Fruit fly (Drosophila melanogaster) whole organism, embryonic: Measurements from ENCODE around the gene CG34134.

Experiments used
- Abd-B ChIP-seq: fragments of 200-800 bp; sonication (Bioruptor generic); optimal IDR thresholded peaks from 2 replicates; lab custom pipeline; 2018; ENCODE audit warnings: missing biosample characterization, mild to moderate bottlenecking, missing genetic modification characterization, moderate library complexity
- CG10267 ChIP-seq: fragments of 200-800 bp; sonication (Bioruptor generic); optimal IDR thresholded peaks from 2 replicates; lab custom pipeline; 2018; ENCODE audit warnings: missing biosample characterization, mild to moderate bottlenecking, missing genetic modification characterization, moderate library complexity
- CG10462 ChIP-seq: fragments of 200-800 bp; sonication (Bioruptor generic); optimal IDR thresholded peaks from 2 replicates; lab custom pipeline; 2016; ENCODE audit warnings: missing biosample characterization, missing genetic modification characterization
- CG12219 ChIP-seq: fragments of 200-800 bp; sonication (Bioruptor generic); optimal IDR thresholded peaks from 3 replicates; lab custom pipeline; 2018; ENCODE audit warnings: missing biosample characterization, mild to moderate bottlenecking, missing genetic modification characterization
- CG17612 ChIP-seq: fragments of 200-800 bp; sonication (Bioruptor generic); IDR thresholded peaks from 2 replicates; pipeline ENCODE4 v1.3.6; 2022; ENCODE audit warnings: missing biosample characterization, missing genetic modification characterization
- CG18764 ChIP-seq: fragments of 200-800 bp; sonication (Bioruptor generic); optimal IDR thresholded peaks from 3 replicates; lab custom pipeline; 2016; ENCODE audit warnings: missing biosample characterization, missing genetic modification characterization
- CG3995 ChIP-seq: fragments of 200-800 bp; sonication (Bioruptor generic); optimal IDR thresholded peaks from 3 replicates; lab custom pipeline; 2016; ENCODE audit warnings: missing biosample characterization, missing genetic modification characterization
- CG4404 ChIP-seq: fragments of 200-800 bp; sonication (Bioruptor generic); IDR thresholded peaks from 2 replicates; pipeline ENCODE4 v1.3.6; 2022; ENCODE audit warnings: missing biosample characterization, missing genetic modification characterization
- CG6683 ChIP-seq: fragments of 200-800 bp; sonication (Bioruptor generic); optimal IDR thresholded peaks from 2 replicates; lab custom pipeline; 2017; ENCODE audit warnings: missing biosample characterization, mild to moderate bottlenecking, missing genetic modification characterization, missing genetic modification reagents
- CG6813 ChIP-seq: fragments of 200-800 bp; sonication (Bioruptor generic); optimal IDR thresholded peaks from 2 replicates; lab custom pipeline; 2017; ENCODE audit warnings: missing biosample characterization, missing genetic modification characterization, mild to moderate bottlenecking, moderate library complexity, missing genetic modification reagents
- CG8281 ChIP-seq: fragments of 200-800 bp; sonication (Bioruptor generic); optimal IDR thresholded peaks from 2 replicates; lab custom pipeline; 2018; ENCODE audit warnings: missing biosample characterization, mild to moderate bottlenecking, missing genetic modification characterization, moderate library complexity
- CG8290 ChIP-seq, 3 experiments: fragments of 200-800 bp; sonication (Bioruptor generic); optimal IDR thresholded peaks; 2 replicates each; lab custom pipeline; 2016 to 2019; ENCODE audit warnings: missing biosample characterization in 3 of 3, missing genetic modification characterization in 3 of 3, mild to moderate bottlenecking in 2 of 3, moderate library complexity in 1 of 3
- CG8359 ChIP-seq: fragments of 200-800 bp; sonication (Bioruptor generic); optimal IDR thresholded peaks from 2 replicates; lab custom pipeline; 2017; ENCODE audit warnings: missing biosample characterization, mild to moderate bottlenecking, missing genetic modification characterization, borderline replicate concordance
- Chrac-16 ChIP-seq: fragments of 200-800 bp; sonication (Bioruptor generic); optimal IDR thresholded peaks from 3 replicates; lab custom pipeline; 2016; ENCODE audit warnings: missing biosample characterization, missing genetic modification characterization
- Dip3 ChIP-seq: fragments of 200-800 bp; sonication (Bioruptor generic); optimal IDR thresholded peaks from 3 replicates; lab custom pipeline; 2016; ENCODE audit warnings: missing biosample characterization, missing genetic modification characterization
- Dll ChIP-seq: fragments of 200-800 bp; sonication (Bioruptor generic); IDR thresholded peaks from 4 replicates; pipeline ENCODE4 v1.3.6; 2022; ENCODE audit warnings: missing biosample characterization, missing genetic modification characterization; ENCODE audit not compliant: partially characterized antibody
- Doc3 ChIP-seq: fragments of 200-800 bp; sonication (Bioruptor generic); IDR thresholded peaks from 3 replicates; pipeline ENCODE4 v1.3.6; 2022; ENCODE audit warnings: missing biosample characterization, missing genetic modification characterization; ENCODE audit not compliant: partially characterized antibody
- H2.0 ChIP-seq: fragments of 200-800 bp; sonication (Bioruptor generic); IDR thresholded peaks from 2 replicates; pipeline ENCODE4 v1.3.6; 2022; ENCODE audit warnings: missing biosample characterization, missing genetic modification characterization
- Hmx ChIP-seq: fragments of 200-800 bp; sonication (Bioruptor generic); optimal IDR thresholded peaks from 2 replicates; lab custom pipeline; 2016; ENCODE audit warnings: missing biosample characterization, missing genetic modification characterization
- Hr3 ChIP-seq: fragments of 200-800 bp; sonication (Bioruptor generic); optimal IDR thresholded peaks from 3 replicates; lab custom pipeline; 2016; ENCODE audit warnings: missing biosample characterization, missing genetic modification characterization
- Lpt ChIP-seq: fragments of >200 bp; optimal IDR thresholded peaks from 2 replicates; lab custom pipeline; 2018; ENCODE audit warnings: missing biosample characterization, missing genetic modification characterization
- Med ChIP-seq: fragments of 200-800 bp; sonication (Bioruptor generic); peaks from one replicate; lab custom pipeline; 2016; ENCODE audit warnings: missing biosample characterization, missing genetic modification characterization, mild to moderate bottlenecking, inconsistent platforms, moderate library complexity
- Opbp ChIP-seq: fragments of 200-800 bp; sonication (Bioruptor generic); IDR thresholded peaks from 3 replicates; pipeline ENCODE4 v1.3.6; 2022; ENCODE audit warnings: missing biosample characterization, missing genetic modification characterization; ENCODE audit not compliant: partially characterized antibody
- Spps ChIP-seq: fragments of 200-800 bp; sonication (Bioruptor generic); optimal IDR thresholded peaks from 2 replicates; lab custom pipeline; 2018; ENCODE audit warnings: missing biosample characterization, mild to moderate bottlenecking, missing genetic modification characterization
- Taf1 ChIP-seq: fragments of 200-800 bp; sonication (Bioruptor generic); IDR thresholded peaks from 2 replicates; pipeline ENCODE4 v1.3.6; 2022; ENCODE audit warnings: missing biosample characterization, missing genetic modification characterization
- az2 ChIP-seq: fragments of 200-800 bp; sonication (Bioruptor generic); optimal IDR thresholded peaks from 3 replicates; lab custom pipeline; 2016; ENCODE audit warnings: missing biosample characterization, missing genetic modification characterization
- cg ChIP-seq: fragments of 200-800 bp; sonication (Bioruptor generic); optimal IDR thresholded peaks from 3 replicates; lab custom pipeline; 2019; ENCODE audit warnings: missing biosample characterization, mild to moderate bottlenecking, missing genetic modification characterization, moderate library complexity
- corto ChIP-seq: fragments of 200-800 bp; sonication (Bioruptor generic); optimal IDR thresholded peaks from 2 replicates; lab custom pipeline; 2016; ENCODE audit warnings: missing biosample characterization, mild to moderate bottlenecking, missing genetic modification characterization, moderate library complexity
- cwo ChIP-seq: fragments of 200-800 bp; sonication (Bioruptor generic); optimal IDR thresholded peaks from 3 replicates; lab custom pipeline; 2017; ENCODE audit warnings: missing biosample characterization, missing genetic modification characterization, mild to moderate bottlenecking, moderate library complexity, missing genetic modification reagents
- dimm ChIP-seq: fragments of 200-800 bp; sonication (Bioruptor generic); IDR thresholded peaks from 2 replicates; pipeline ENCODE4 v1.3.6; 2022; ENCODE audit warnings: missing biosample characterization, missing genetic modification characterization
- ems ChIP-seq: fragments of 200-800 bp; sonication (Bioruptor generic); optimal IDR thresholded peaks from 3 replicates; lab custom pipeline; 2016; ENCODE audit warnings: missing biosample characterization, missing genetic modification characterization
- exex ChIP-seq: fragments of 200-800 bp; sonication (Bioruptor generic); optimal IDR thresholded peaks from 4 replicates; lab custom pipeline; 2018; ENCODE audit warnings: missing biosample characterization, mild to moderate bottlenecking, missing genetic modification characterization, moderate library complexity
- hkb ChIP-seq, 2 experiments: fragments of 200-800 bp in 1 of 2; fragments of >200 bp in 1 of 2; sonication (Bioruptor generic) in 1 of 2; IDR thresholded peaks in 1 of 2; optimal IDR thresholded peaks in 1 of 2; 2 replicates each; pipeline versions ENCODE4 v1.3.6 to Lab custom; 2017 to 2022; ENCODE audit warnings: missing biosample characterization in 1 of 2, missing genetic modification characterization in 1 of 2
- nerfin-2 ChIP-seq: fragments of 200-800 bp; sonication (Bioruptor generic); IDR thresholded peaks from 2 replicates; pipeline ENCODE4 v1.3.6; 2022; ENCODE audit warnings: missing biosample characterization, missing genetic modification characterization; ENCODE audit not compliant: partially characterized antibody
- nmo ChIP-seq: fragments of 200-800 bp; sonication (Bioruptor generic); optimal IDR thresholded peaks from 2 replicates; lab custom pipeline; 2018; ENCODE audit warnings: missing biosample characterization, mild to moderate bottlenecking, missing genetic modification characterization, moderate library complexity
- pan ChIP-seq, 4 experiments: fragments of >200 bp in 3 of 4; fragments of 200-800 bp in 1 of 4; sonication (Bioruptor generic) in 1 of 4; optimal IDR thresholded peaks in 3 of 4; IDR thresholded peaks in 1 of 4; 2 replicates each; pipeline versions ENCODE4 v1.3.6 to Lab custom; 2017 to 2022; ENCODE audit warnings: missing biosample characterization in 2 of 4, missing genetic modification characterization in 2 of 4, mixed read lengths in 1 of 4
- sc ChIP-seq, 3 experiments: fragments of >200 bp in 2 of 3; fragments of 200-800 bp in 1 of 3; sonication (Bioruptor generic) in 1 of 3; optimal IDR thresholded peaks; 2 replicates in 2 of 3; 3 replicates in 1 of 3; lab custom pipeline; 2017; ENCODE audit warnings: mild to moderate bottlenecking in 1 of 3, missing biosample characterization in 1 of 3, missing genetic modification characterization in 1 of 3, missing genetic modification reagents in 1 of 3
- schlank ChIP-seq: fragments of 200-800 bp; sonication (Bioruptor generic); optimal IDR thresholded peaks from 2 replicates; lab custom pipeline; 2018; ENCODE audit warnings: missing biosample characterization, mild to moderate bottlenecking, missing genetic modification characterization
- sd ChIP-seq: fragments of 200-800 bp; sonication (Bioruptor generic); optimal IDR thresholded peaks from 3 replicates; lab custom pipeline; 2018; ENCODE audit warnings: missing biosample characterization, mild to moderate bottlenecking, missing genetic modification characterization, moderate library complexity
- sens ChIP-seq: fragments of 200-800 bp; sonication (Bioruptor generic); peaks from one replicate; lab custom pipeline; 2016; ENCODE audit warnings: missing biosample characterization, missing genetic modification characterization
- seq ChIP-seq: fragments of 200-800 bp; sonication (Bioruptor generic); IDR thresholded peaks from 2 replicates; pipeline ENCODE4 v1.3.6; 2022; ENCODE audit warnings: missing biosample characterization, missing genetic modification characterization
- shn ChIP-seq: fragments of 200-800 bp; sonication (Bioruptor generic); optimal IDR thresholded peaks from 3 replicates; lab custom pipeline; 2016; ENCODE audit warnings: missing biosample characterization, missing genetic modification characterization
- stc ChIP-seq: fragments of 200-800 bp; sonication (Bioruptor generic); IDR thresholded peaks from 2 replicates; pipeline ENCODE4 v1.3.6; 2022; ENCODE audit warnings: missing biosample characterization, missing genetic modification characterization
- sug ChIP-seq: fragments of 200-800 bp; optimal IDR thresholded peaks from 2 replicates; lab custom pipeline; 2019; ENCODE audit warnings: missing biosample characterization, mild to moderate bottlenecking, missing genetic modification characterization, moderate library complexity
- tio ChIP-seq: fragments of 200-800 bp; sonication (Bioruptor generic); optimal IDR thresholded peaks from 2 replicates; lab custom pipeline; 2017; ENCODE audit warnings: missing biosample characterization, missing genetic modification characterization, inconsistent platforms
- tx ChIP-seq: fragments of 200-800 bp; sonication (Bioruptor generic); optimal IDR thresholded peaks from 2 replicates; lab custom pipeline; 2016; ENCODE audit warnings: missing biosample characterization, missing genetic modification characterization

The CG34134 gene

DNA sequence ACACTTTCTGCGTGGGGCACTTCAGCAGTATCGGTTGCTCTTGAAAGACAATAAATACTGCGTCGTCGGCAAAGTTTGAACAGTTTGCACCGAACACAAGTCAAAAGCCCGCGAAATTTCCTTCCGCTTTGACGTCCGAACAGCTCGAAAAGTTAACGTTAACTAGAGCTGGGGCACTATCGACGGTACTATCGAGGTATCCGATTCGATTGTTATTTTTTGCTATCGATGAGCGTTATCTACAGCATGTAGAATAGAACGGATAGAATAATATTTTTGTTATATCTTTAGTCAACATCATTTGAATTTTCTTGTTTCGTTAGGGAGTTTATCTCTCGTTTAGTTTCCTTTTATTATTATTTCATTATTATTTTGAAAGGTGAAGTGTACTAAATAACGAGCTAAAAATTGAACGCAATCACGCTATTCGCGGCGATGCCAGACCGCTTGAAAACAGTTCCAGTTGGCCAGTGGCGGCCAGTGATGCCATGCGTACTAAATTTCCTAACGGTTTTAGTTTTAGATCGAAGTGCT, 49.2 kb upstream of the CG34134 start, which contains the start of gene Pvr (continued):
- TF ChIP-seq dimm (GFP tag; lab: Robert Waterston, UW), result no peak
- peak; percentile 67 for TF ChIP-seq nmo (GFP tag; lab: Kevin White, UChicago)
- peak; percentile 15; the same call in 1 of the 2 replicates for TF ChIP-seq stc (GFP tag; lab: Robert Waterston, UW)
- peak; percentile 21 for TF ChIP-seq CG8290 (GFP tag; optimal IDR thresholded peaks at IDR 0.05; lab: Kevin White, UChicago)
- TF ChIP-seq CG8290 (tag; optimal IDR thresholded peaks at IDR 0.05; lab: Kevin White, UChicago), result no peak
- no peak for TF ChIP-seq Spps

DNA sequence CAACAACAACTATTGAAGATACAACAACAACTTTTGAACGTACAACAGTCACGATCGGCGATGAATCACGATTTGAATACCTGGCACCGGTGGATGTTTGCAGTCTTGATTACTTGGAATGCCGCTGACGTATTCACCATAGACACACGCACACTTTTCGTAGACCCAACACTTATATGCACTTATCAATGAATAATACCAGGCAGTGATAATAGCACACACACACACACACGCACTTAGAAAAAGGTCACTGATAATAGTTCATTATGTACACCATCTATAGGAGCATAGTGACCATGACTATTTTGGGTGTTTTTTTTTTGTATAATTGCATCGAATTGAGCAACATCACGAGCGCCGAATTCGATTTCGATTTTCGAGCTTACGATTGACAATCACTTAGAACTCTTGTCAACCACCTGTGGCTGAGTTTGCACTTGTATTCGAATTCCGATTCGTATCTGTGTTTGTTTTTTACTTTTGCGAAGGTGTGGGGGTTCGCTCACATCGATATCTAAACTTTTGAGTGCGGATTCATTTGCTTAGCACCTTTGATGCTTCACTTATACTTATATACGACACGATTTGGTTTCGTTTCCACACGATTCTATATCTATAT, 48.6 kb upstream of the CG34134 start:
- TF ChIP-seq corto (GFP tag; lab: Kevin White, UChicago), result peak; percentile 18
- TF ChIP-seq pan (optimal IDR thresholded peaks at IDR 0.05; lab: Kevin White, UChicago), result no peak
- TF ChIP-seq pan (GFP tag; optimal IDR thresholded peaks at IDR 0.05 in 1 of 2, IDR thresholded peaks at IDR 0.05 in 1 of 2), result no peak
- no peak for TF ChIP-seq CG10462 (GFP tag; lab: Kevin White, UChicago)
- no peak for TF ChIP-seq Taf1 (GFP tag; lab: Robert Waterston, UW)
- no peak for TF ChIP-seq Lpt (GFP tag; lab: Kevin White, UChicago)
- no peak for TF ChIP-seq CG3995
- no peak for TF ChIP-seq nerfin-2
- TF ChIP-seq CG18764 (GFP tag; lab: Kevin White, UChicago), result no peak
- peak; percentile 19 for TF ChIP-seq cwo (GFP tag; lab: Kevin White, UChicago)
- no peak for TF ChIP-seq schlank
- TF ChIP-seq CG10267, result no peak
- no peak for TF ChIP-seq CG6683 (GFP tag; lab: Kevin White, UChicago)
- TF ChIP-seq Abd-B, result no peak
- peak; percentile 55 for TF ChIP-seq exex (tag; lab: Kevin White, UChicago)
- no peak for TF ChIP-seq az2 (GFP tag; lab: Kevin White, UChicago)
- TF ChIP-seq sens, result no peak
- no peak for TF ChIP-seq Hmx (GFP tag; lab: Kevin White, UChicago)
- no peak for TF ChIP-seq H2.0 (GFP tag; lab: Robert Waterston, UW)
- peak; percentile 12 for TF ChIP-seq sug
- TF ChIP-seq CG17612, result no peak
- TF ChIP-seq CG8359, result peak; percentile 9
- TF ChIP-seq Opbp (GFP tag; lab: Robert Waterston, UW), result no peak
- no peak for TF ChIP-seq shn
- TF ChIP-seq Dip3 (GFP tag; lab: Kevin White, UChicago), result no peak
- TF ChIP-seq tx (GFP tag; lab: Kevin White, UChicago), result no peak
- TF ChIP-seq Hr3 (GFP tag; lab: Kevin White, UChicago), result no peak
- TF ChIP-seq CG6813, result peak; percentile 16
- TF ChIP-seq Med, result peak; percentile 29
- TF ChIP-seq tio, result no peak
- no peak for TF ChIP-seq Dll (GFP tag; lab: Robert Waterston, UW)
- no peak for TF ChIP-seq CG8281
- peak; percentile 79 for TF ChIP-seq cg (GFP tag; lab: Kevin White, UChicago)
- TF ChIP-seq ems (GFP tag; lab: Kevin White, UChicago), result no peak
- TF ChIP-seq CG12219 (GFP tag; lab: Kevin White, UChicago), result no peak
- no peak for TF ChIP-seq hkb (optimal IDR thresholded peaks at IDR 0.05; lab: Kevin White, UChicago)
- TF ChIP-seq hkb (GFP tag; IDR thresholded peaks at IDR 0.05; lab: Robert Waterston, UW), result no peak
- TF ChIP-seq CG4404 (GFP tag; lab: Robert Waterston, UW), result no peak
- peak; percentile 96 for TF ChIP-seq sd
- no peak for TF ChIP-seq seq (GFP tag; lab: Robert Waterston, UW)
- no peak for TF ChIP-seq sc (optimal IDR thresholded peaks at IDR 0.05; lab: Kevin White, UChicago)
- no peak for TF ChIP-seq sc (GFP tag; optimal IDR thresholded peaks at IDR 0.05; lab: Kevin White, UChicago)
- no peak for TF ChIP-seq Doc3 (GFP tag; lab: Robert Waterston, UW)
- TF ChIP-seq Chrac-16 (GFP tag; lab: Kevin White, UChicago), result no peak
